Worm (Caenorhabditis elegans): ENCODE data around the gene mix-1.

Gene mix-1

ce11 chrII:10808708-10809343, 15.2 kb upstream of the mix-1 start, which contains the start of gene R06F6.14:
R06F6.14 (plus strand) TSS chrII:10809293.
- TF ChIP-seq W03F9.2 (tag; optimal IDR thresholded peaks at IDR 0.05), result no peak
- no peak for TF ChIP-seq dao-5 (tag; optimal IDR thresholded peaks at IDR 0.05)
- no peak for TF ChIP-seq him-1 (tag; optimal IDR thresholded peaks at IDR 0.05)

DNA sequence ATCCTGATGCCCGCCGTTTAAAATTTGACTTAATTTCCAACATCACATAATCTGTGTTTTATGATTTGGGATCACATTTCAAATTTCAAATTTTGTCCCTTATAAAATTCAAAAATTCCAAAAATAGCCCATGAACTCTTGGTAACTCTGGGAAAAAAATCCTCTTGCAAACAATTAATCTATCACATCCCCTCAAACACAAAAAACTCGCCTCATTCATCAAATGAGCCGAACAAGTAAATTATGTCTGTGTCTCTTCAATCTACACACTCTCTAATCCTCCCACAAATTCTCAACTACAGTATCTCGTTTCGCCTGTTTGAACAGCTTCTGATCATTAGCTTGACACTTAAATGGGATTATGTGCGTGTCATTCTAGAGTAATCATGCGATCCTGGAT, 13.4 kb upstream of the mix-1 start, which contains the start of gene msrp-7:
Gene msrp-7 (plus strand): TSS at position 301 of the 400 bp plus-strand sequence.
- no peak for TF ChIP-seq W03F9.2 (tag; optimal IDR thresholded peaks at IDR 0.05)
- TF ChIP-seq him-1 (tag; optimal IDR thresholded peaks at IDR 0.05), result no peak
- no peak for TF ChIP-seq dao-5 (tag; optimal IDR thresholded peaks at IDR 0.05)

- no peak for TF ChIP-seq dao-5 (tag; optimal IDR thresholded peaks at IDR 0.05)
- no peak for TF ChIP-seq W03F9.2 (tag; optimal IDR thresholded peaks at IDR 0.05)
- TF ChIP-seq him-1 (tag; optimal IDR thresholded peaks at IDR 0.05), result no peak
These were observed 4.1 kb upstream of the mix-1 start, which contains the start of gene R06F6.8 for ce11 chrII:10819928-10820423. R06F6.8 (minus strand) TSS chrII:10819978.

DNA sequence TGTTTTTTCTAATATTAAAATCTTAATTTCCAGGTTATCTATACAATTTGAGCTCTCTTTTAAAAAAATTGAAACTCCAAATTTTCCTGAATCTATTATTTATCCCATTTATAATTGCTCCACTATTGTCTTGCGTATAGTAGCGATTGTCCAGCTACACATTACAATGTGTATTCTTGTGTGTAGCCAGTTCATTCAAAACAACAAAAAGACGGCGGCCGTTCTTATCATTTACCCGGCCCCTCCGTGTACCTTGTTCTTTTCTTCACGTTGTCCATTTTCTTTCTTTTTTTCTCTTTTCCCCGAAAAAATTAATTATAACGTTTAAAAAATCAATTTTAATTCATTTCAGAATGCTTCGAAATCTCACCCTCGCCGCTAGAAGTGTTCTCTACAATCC, 3.4 kb upstream of the mix-1 start, which contains the start of gene ech-4:
Gene ech-4 (plus strand): TSS at position 353 of the 400 bp plus-strand sequence.
- TF ChIP-seq W03F9.2 (tag; optimal IDR thresholded peaks at IDR 0.05) (no peak), him-1 (tag; optimal IDR thresholded peaks at IDR 0.05) (no peak), dao-5 (tag; optimal IDR thresholded peaks at IDR 0.05) (no peak)

- no peak for TF ChIP-seq dao-5 (tag; optimal IDR thresholded peaks at IDR 0.05)
- TF ChIP-seq W03F9.2 (tag; optimal IDR thresholded peaks at IDR 0.05), result no peak
- TF ChIP-seq him-1 (tag; optimal IDR thresholded peaks at IDR 0.05), result no peak
These were observed 5.0 kb downstream of the mix-1 start, which contains the start of gene VM106R.1 for ce11 chrII:10829081-10829480. VM106R.1 (minus strand) TSS chrII:10829181.

ce11 chrII:10829572-10829971, 5.5 kb downstream of the mix-1 start:
- TF ChIP-seq dao-5 (tag; optimal IDR thresholded peaks at IDR 0.05) (no peak), W03F9.2 (tag; optimal IDR thresholded peaks at IDR 0.05) (no peak), him-1 (tag; optimal IDR thresholded peaks at IDR 0.05) (no peak)

DNA sequence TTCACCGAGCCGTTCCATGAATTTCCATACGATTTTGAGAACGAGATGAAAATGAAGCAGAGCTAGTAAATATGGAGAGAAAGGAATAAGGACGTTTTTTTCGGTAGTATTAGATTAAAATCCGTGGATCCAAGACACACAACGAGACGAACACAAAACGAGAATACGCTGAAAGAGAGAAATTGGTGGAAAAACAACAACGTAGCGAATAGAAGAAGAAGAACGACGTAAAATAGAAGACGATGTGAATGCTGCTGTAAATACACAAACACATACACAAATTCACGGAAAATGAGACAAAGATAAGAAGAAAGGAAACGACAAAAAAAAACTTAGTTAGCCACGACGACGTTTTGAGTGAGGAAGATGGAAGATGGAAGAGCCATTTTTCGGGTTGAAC, 10.7 kb downstream of the mix-1 start:
- TF ChIP-seq dao-5 (tag; optimal IDR thresholded peaks at IDR 0.05), result no peak

- TF ChIP-seq W03F9.2 (tag; optimal IDR thresholded peaks at IDR 0.05) (no peak), dao-5 (tag; optimal IDR thresholded peaks at IDR 0.05) (no peak), him-1 (tag; optimal IDR thresholded peaks at IDR 0.05) (no peak)
These were observed 14.5 kb downstream of the mix-1 start for ce11 chrII:10838550-10838949.

ce11 chrII:10840067-10840466, 16.0 kb downstream of the mix-1 start:
- TF ChIP-seq W03F9.2 (tag; optimal IDR thresholded peaks at IDR 0.05) (peak; percentile 57), dao-5 (tag; optimal IDR thresholded peaks at IDR 0.05) (peak; percentile 92), him-1 (tag; optimal IDR thresholded peaks at IDR 0.05) (peak; percentile 95)

- no peak for TF ChIP-seq him-1 (tag; optimal IDR thresholded peaks at IDR 0.05)
- TF ChIP-seq W03F9.2 (tag; optimal IDR thresholded peaks at IDR 0.05), result no peak
- TF ChIP-seq dao-5 (tag; optimal IDR thresholded peaks at IDR 0.05), result no peak
These were observed 19.5 kb downstream of the mix-1 start, which contains the start of gene M106.8 for ce11 chrII:10843527-10843926. M106.8 (minus strand) TSS chrII:10843627.

DNA sequence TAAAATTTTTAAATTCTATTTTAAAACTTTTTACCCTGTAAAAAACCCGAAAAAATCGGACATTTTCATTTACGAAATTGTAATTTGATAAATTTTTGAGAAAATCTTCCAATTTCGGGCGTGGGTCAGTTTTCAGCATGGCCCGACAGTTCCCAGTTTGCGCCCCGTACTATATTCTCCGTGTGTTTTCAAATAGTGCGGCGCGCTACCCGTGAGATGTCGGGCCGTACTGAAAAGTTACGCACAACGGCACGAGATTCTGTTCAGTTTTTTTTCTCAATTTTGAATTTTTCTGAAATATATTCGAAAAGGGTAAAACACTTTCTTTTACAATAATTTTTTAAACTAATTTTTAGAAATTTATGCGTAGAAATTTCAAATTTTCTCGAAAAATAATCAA, 23.0 kb downstream of the mix-1 start:
- TF ChIP-seq him-1 (tag; optimal IDR thresholded peaks at IDR 0.05) (no peak), dao-5 (tag; optimal IDR thresholded peaks at IDR 0.05) (no peak), W03F9.2 (tag; optimal IDR thresholded peaks at IDR 0.05) (no peak)

DNA sequence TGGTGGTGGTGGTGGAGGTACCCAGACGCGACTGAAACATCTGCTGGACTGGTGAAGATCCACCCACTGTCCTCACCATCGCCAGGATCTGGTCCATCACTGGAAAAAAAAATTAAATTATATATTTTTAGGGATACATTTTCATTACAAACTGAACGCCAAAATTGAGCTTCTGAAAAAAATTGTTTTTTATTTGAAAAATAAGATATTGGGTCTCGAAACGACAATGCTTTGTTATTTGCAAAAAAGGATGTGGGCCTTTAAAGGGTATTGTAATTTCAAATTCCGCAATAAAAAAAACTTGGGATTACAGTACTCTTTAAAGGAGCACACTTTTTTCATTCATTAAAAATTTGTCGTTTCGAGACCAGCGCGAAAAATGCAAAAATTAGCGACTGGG, 25.9 kb downstream of the mix-1 start, which contains the start of gene M106.2:
Gene M106.2 (minus strand): TSS at position 101 of the 400 bp plus-strand sequence.
- TF ChIP-seq dao-5 (tag; optimal IDR thresholded peaks at IDR 0.05), result no peak
- no peak for TF ChIP-seq W03F9.2 (tag; optimal IDR thresholded peaks at IDR 0.05)
- no peak for TF ChIP-seq him-1 (tag; optimal IDR thresholded peaks at IDR 0.05)

DNA sequence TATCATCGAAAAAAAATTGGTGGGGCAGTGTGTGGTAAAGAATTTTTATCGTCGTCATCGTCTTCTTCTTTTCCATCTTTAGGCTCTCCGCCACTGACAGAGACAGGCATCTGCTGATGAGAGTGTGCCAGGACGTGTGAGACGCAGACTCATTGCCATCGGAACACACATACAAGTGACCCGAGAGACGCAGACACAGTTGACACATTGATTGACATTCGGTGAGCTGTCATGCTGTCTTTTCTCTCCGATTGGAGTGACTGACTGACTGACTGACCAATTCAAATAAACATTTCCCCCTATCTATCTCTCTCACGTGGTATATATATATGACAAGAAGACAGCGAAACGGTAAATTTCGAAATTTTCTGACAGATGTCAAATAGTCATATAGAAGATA, 27.1 kb downstream of the mix-1 start:
- TF ChIP-seq him-1 (tag; optimal IDR thresholded peaks at IDR 0.05), result no peak
- TF ChIP-seq dao-5 (tag; optimal IDR thresholded peaks at IDR 0.05), result no peak
- TF ChIP-seq W03F9.2 (tag; optimal IDR thresholded peaks at IDR 0.05), result no peak

ce11 chrII:10852880-10853279, 28.8 kb downstream of the mix-1 start:
- no peak for TF ChIP-seq W03F9.2 (tag; optimal IDR thresholded peaks at IDR 0.05)
- no peak for TF ChIP-seq him-1 (tag; optimal IDR thresholded peaks at IDR 0.05)
- no peak for TF ChIP-seq dao-5 (tag; optimal IDR thresholded peaks at IDR 0.05)

DNA sequence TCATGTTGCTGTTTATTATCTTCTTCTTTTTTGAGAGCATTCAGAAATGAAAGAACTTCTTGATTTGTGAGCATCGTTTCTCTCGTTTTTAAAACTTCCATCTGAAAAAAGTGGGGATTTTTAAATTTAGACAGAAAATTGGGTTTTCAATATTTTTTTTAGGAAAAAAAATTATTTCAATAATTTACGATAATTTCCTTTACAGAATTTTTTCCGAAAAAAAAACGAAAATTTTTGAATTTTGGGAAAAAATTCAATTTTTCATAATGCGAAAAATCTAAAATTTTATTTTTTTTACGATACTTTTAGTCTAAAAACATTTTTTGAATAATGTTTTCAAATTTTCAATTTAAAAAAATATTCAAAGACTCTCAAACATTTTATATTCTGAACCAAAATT, 33.0 kb downstream of the mix-1 start, which contains the start of gene M106.7:
Gene M106.7 (minus strand): TSS at position 101 of the 400 bp plus-strand sequence.
- no peak for TF ChIP-seq dao-5 (tag; optimal IDR thresholded peaks at IDR 0.05)
- TF ChIP-seq W03F9.2 (tag; optimal IDR thresholded peaks at IDR 0.05), result no peak
- TF ChIP-seq him-1 (tag; optimal IDR thresholded peaks at IDR 0.05), result no peak

All from whole organism, L4/young adult.